Fruit fly (Drosophila melanogaster): ENCODE data around the gene Stip1.

DNA sequence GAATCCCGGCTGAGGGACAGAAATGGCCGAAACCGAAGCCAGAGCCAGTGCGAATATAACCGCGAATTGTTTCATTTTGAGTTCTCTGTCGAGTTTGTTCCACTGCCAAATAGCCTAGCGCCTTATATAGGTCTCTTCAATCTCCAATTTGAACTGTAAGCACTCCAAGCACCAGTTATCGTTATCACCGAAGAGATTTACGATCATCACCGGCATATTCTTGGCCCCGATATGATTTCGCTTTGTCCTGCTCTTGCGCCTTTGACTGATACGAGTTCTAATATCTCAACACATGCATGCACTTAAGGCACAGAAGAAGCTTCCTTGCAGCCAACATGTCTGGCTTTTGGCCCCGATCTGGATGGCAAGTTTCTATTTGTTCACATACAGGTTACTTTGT is 24.2 kb downstream of the Stip1 start, which contains the start of gene CG11912:
- TF ChIP-seq gcm2 (GFP tag; optimal IDR thresholded peaks at IDR 0.05) = no peak
- no peak for TF ChIP-seq Gug (GFP tag; IDR thresholded peaks at IDR 0.05)
- TF ChIP-seq h (optimal IDR thresholded peaks at IDR 0.05) = no peak
